Worm (Caenorhabditis elegans) whole organism, L2 larva: Measurements from ENCODE around the gene ptr-18.
A peak's percentile ranks its signal among the peaks of the same experiment; 100 is the strongest.

Source experiments
- F13H6.1 ChIP-seq: sonication (generic microtip); optimal IDR thresholded peaks from 2 replicates; lab custom pipeline; 2016; ENCODE audit warnings: missing genetic modification characterization, missing compliant biosample characterization
- R02D3.7 ChIP-seq: fragments of 150-350 bp; optimal IDR thresholded peaks from 2 replicates; lab custom pipeline; 2014; ENCODE audit warnings: missing biosample characterization, missing genetic modification characterization
- Y55F3AM.14 ChIP-seq: fragments of 200-800 bp; sonication (Bioruptor generic); optimal IDR thresholded peaks from 2 replicates; lab custom pipeline; 2018; ENCODE audit warnings: mild to moderate bottlenecking, missing genetic modification characterization, missing compliant biosample characterization
- aly-2 ChIP-seq: fragments of 150-350 bp; optimal IDR thresholded peaks from 2 replicates; lab custom pipeline; 2014; ENCODE audit warnings: missing biosample characterization, missing genetic modification characterization
- ama-1 ChIP-seq: fragments of 150-350 bp; optimal IDR thresholded peaks from 2 replicates; lab custom pipeline; 2018; ENCODE audit warnings: inconsistent platforms
- ceh-16 ChIP-seq: fragments of 150-350 bp; optimal IDR thresholded peaks from 2 replicates; lab custom pipeline; 2014; ENCODE audit warnings: missing biosample characterization, missing genetic modification characterization
- crh-2 ChIP-seq: sonication (generic microtip); optimal IDR thresholded peaks from 2 replicates; lab custom pipeline; 2017; ENCODE audit warnings: missing biosample characterization, missing genetic modification characterization
- dmd-4 ChIP-seq: sonication (generic microtip); optimal IDR thresholded peaks from 2 replicates; lab custom pipeline; 2017; ENCODE audit warnings: missing biosample characterization, missing genetic modification characterization
- egl-27 ChIP-seq: sonication (generic microtip); optimal IDR thresholded peaks from 3 replicates; lab custom pipeline; 2017; ENCODE audit warnings: missing biosample characterization, missing genetic modification reagents, missing genetic modification characterization
- elt-1 ChIP-seq: fragments of 150-350 bp; optimal IDR thresholded peaks from 2 replicates; lab custom pipeline; 2014; ENCODE audit warnings: missing biosample characterization, missing genetic modification characterization
- elt-3 ChIP-seq: sonication (generic microtip); optimal IDR thresholded peaks from 2 replicates; lab custom pipeline; 2017; ENCODE audit warnings: missing biosample characterization, missing genetic modification characterization
- fos-1 ChIP-seq: fragments of 150-350 bp; optimal IDR thresholded peaks from 2 replicates; lab custom pipeline; 2014; ENCODE audit warnings: missing biosample characterization, missing genetic modification characterization
- gmeb-1 ChIP-seq: fragments of 150-350 bp; optimal IDR thresholded peaks from 2 replicates; lab custom pipeline; 2014; ENCODE audit warnings: missing biosample characterization, missing genetic modification characterization
- lin-13 ChIP-seq: fragments of 150-350 bp; optimal IDR thresholded peaks from 2 replicates; lab custom pipeline; 2014; ENCODE audit warnings: missing biosample characterization, missing genetic modification reagents, missing genetic modification characterization
- mab-5 ChIP-seq: fragments of 150-350 bp; optimal IDR thresholded peaks from 2 replicates; lab custom pipeline; 2014; ENCODE audit warnings: missing biosample characterization, missing genetic modification characterization
- mbf-1 ChIP-seq: sonication (generic microtip); optimal IDR thresholded peaks from 2 replicates; lab custom pipeline; 2017; ENCODE audit warnings: missing biosample characterization, missing genetic modification characterization
- mdl-1 ChIP-seq, 2 experiments: fragments of 150-350 bp in 1 of 2; sonication (generic microtip) in 1 of 2; optimal IDR thresholded peaks; 2 replicates each; lab custom pipeline; 2017; ENCODE audit warnings: missing biosample characterization in 2 of 2, missing genetic modification characterization in 2 of 2
- nhr-10 ChIP-seq: sonication (generic microtip); optimal IDR thresholded peaks from 2 replicates; lab custom pipeline; 2017; ENCODE audit warnings: missing biosample characterization, missing genetic modification characterization
- nhr-11 ChIP-seq: fragments of 150-350 bp; optimal IDR thresholded peaks from 2 replicates; lab custom pipeline; 2014; ENCODE audit warnings: missing biosample characterization, missing genetic modification characterization
- nhr-12 ChIP-seq: fragments of 150-350 bp; optimal IDR thresholded peaks from 2 replicates; lab custom pipeline; 2014; ENCODE audit warnings: missing biosample characterization, missing genetic modification characterization
- nhr-129 ChIP-seq: fragments of 150-350 bp; optimal IDR thresholded peaks from 2 replicates; lab custom pipeline; 2014; ENCODE audit warnings: missing biosample characterization, missing genetic modification characterization
- nhr-21 ChIP-seq: fragments of 150-350 bp; optimal IDR thresholded peaks from 2 replicates; lab custom pipeline; 2014; ENCODE audit warnings: missing biosample characterization, missing genetic modification characterization
- nhr-23 ChIP-seq: fragments of 150-350 bp; optimal IDR thresholded peaks from 2 replicates; lab custom pipeline; 2014; ENCODE audit warnings: missing biosample characterization, missing genetic modification reagents, missing genetic modification characterization
- nhr-237 ChIP-seq: fragments of 150-350 bp; optimal IDR thresholded peaks from 2 replicates; lab custom pipeline; 2014; ENCODE audit warnings: missing biosample characterization, missing genetic modification characterization
- nhr-25 ChIP-seq: fragments of 150-350 bp; sonication (generic microtip); optimal IDR thresholded peaks from 3 replicates; lab custom pipeline; 2014; ENCODE audit warnings: missing biosample characterization, missing genetic modification characterization
- nhr-6 ChIP-seq: fragments of 150-350 bp; optimal IDR thresholded peaks from 2 replicates; lab custom pipeline; 2014; ENCODE audit warnings: missing biosample characterization, missing genetic modification characterization
- nhr-77 ChIP-seq: fragments of 150-350 bp; optimal IDR thresholded peaks from 2 replicates; lab custom pipeline; 2014; ENCODE audit warnings: missing biosample characterization, missing genetic modification characterization
- skn-1 ChIP-seq: sonication (generic microtip); optimal IDR thresholded peaks from 2 replicates; lab custom pipeline; 2017; ENCODE audit warnings: missing biosample characterization, missing genetic modification characterization
- sma-3 ChIP-seq: sonication (generic microtip); optimal IDR thresholded peaks from 2 replicates; lab custom pipeline; 2016; ENCODE audit warnings: missing genetic modification reagents, missing genetic modification characterization, missing compliant biosample characterization
- sma-9 ChIP-seq, 2 experiments: fragments of 150-350 bp in 1 of 2; sonication (generic microtip) in 1 of 2; optimal IDR thresholded peaks; 2 replicates each; lab custom pipeline; 2014 to 2016; ENCODE audit warnings: missing genetic modification characterization in 2 of 2, mild to moderate bottlenecking in 1 of 2, missing biosample characterization in 1 of 2, missing compliant biosample characterization in 1 of 2, missing genetic modification reagents in 1 of 2, moderate library complexity in 1 of 2
- snpc-4 ChIP-seq: fragments of 150-350 bp; optimal IDR thresholded peaks from 2 replicates; lab custom pipeline; 2014; ENCODE audit warnings: missing biosample characterization, missing genetic modification characterization
- unc-55 ChIP-seq: fragments of 150-350 bp; sonication (generic microtip); optimal IDR thresholded peaks from 3 replicates; lab custom pipeline; 2014; ENCODE audit warnings: missing biosample characterization, missing genetic modification reagents, missing genetic modification characterization
- zag-1 ChIP-seq: fragments of 150-350 bp; optimal IDR thresholded peaks from 2 replicates; lab custom pipeline; 2014; ENCODE audit warnings: missing biosample characterization, missing genetic modification characterization
- ztf-1 ChIP-seq: fragments of 200-800 bp; sonication (Bioruptor generic); conservative IDR thresholded peaks from 2 replicates; pipeline ENCODE4 v1.3.6; 2022; ENCODE audit warnings: missing genetic modification characterization, missing compliant biosample characterization
- ztf-4 ChIP-seq: fragments of 150-350 bp; optimal IDR thresholded peaks from 2 replicates; lab custom pipeline; 2014; ENCODE audit warnings: missing biosample characterization, missing genetic modification characterization

The ptr-18 gene

ce11 chrII:12969622-12970021 is 4.3 kb downstream of the ptr-18 start, which contains the start of gene Y38F1A.4:
Gene Y38F1A.4, minus strand, starts transcription at chrII:12969722.
- TF ChIP-seq nhr-129 (tag; lab: Kevin White, UChicago) (no peak), unc-55 (GFP tag; lab: Kevin White, UChicago) (no peak)

ce11 chrII:12978658-12979057 is 13.3 kb downstream of the ptr-18 start:
- TF ChIP-seq fos-1 (tag; lab: Kevin White, UChicago) = no peak
- no peak for TF ChIP-seq ztf-4 (tag; lab: Kevin White, UChicago)
- TF ChIP-seq mdl-1 (tag; optimal IDR thresholded peaks at IDR 0.05; lab: Kevin White, UChicago) = no peak
- TF ChIP-seq snpc-4 = no peak
- no peak for TF ChIP-seq zag-1 (tag; lab: Kevin White, UChicago)
- no peak for TF ChIP-seq egl-27
- no peak for TF ChIP-seq mab-5 (tag; lab: Kevin White, UChicago)
- TF ChIP-seq ama-1 (lab: Kevin White, UChicago) = no peak
- no peak for TF ChIP-seq nhr-11
- no peak for TF ChIP-seq nhr-25 (tag; lab: Kevin White, UChicago)
- no peak for TF ChIP-seq nhr-23 (tag; lab: Kevin White, UChicago)
- TF ChIP-seq nhr-129 (tag; lab: Kevin White, UChicago) = no peak
- no peak for TF ChIP-seq dmd-4
- TF ChIP-seq nhr-77 (tag; lab: Kevin White, UChicago) = no peak
- TF ChIP-seq lin-13 (GFP tag; lab: Kevin White, UChicago) = no peak
- no peak for TF ChIP-seq nhr-12 (tag; lab: Kevin White, UChicago)
- no peak for TF ChIP-seq skn-1
- no peak for TF ChIP-seq Y55F3AM.14 (GFP tag; lab: Kevin White, UChicago)
- no peak for TF ChIP-seq aly-2 (tag; lab: Kevin White, UChicago)

ce11 chrII:12980212-12980611 is 14.9 kb downstream of the ptr-18 start, which contains the start of gene cyd-1:
Gene cyd-1, plus strand, starts transcription at chrII:12980591.
- TF ChIP-seq fos-1 (tag; lab: Kevin White, UChicago) (peak; percentile 69), nhr-23 (tag; lab: Kevin White, UChicago) (no peak), crh-2 (tag; lab: Kevin White, UChicago) (peak; percentile 54), nhr-21 (tag; lab: Kevin White, UChicago) (no peak), mbf-1 (tag; lab: Kevin White, UChicago) (no peak), sma-9 (GFP tag; optimal IDR thresholded peaks at IDR 0.05; lab: Kevin White, UChicago) (peak; percentile 57), sma-9 (tag; optimal IDR thresholded peaks at IDR 0.05; lab: Kevin White, UChicago) (no peak), nhr-12 (tag; lab: Kevin White, UChicago) (no peak), mab-5 (tag; lab: Kevin White, UChicago) (no peak), sma-3 (GFP tag; lab: Kevin White, UChicago) (peak; percentile 9), nhr-77 (tag; lab: Kevin White, UChicago) (no peak), F13H6.1 (peak; percentile 41), ztf-4 (tag; lab: Kevin White, UChicago) (no peak)

- TF ChIP-seq snpc-4 (no peak), aly-2 (tag; lab: Kevin White, UChicago) (no peak), nhr-6 (tag; lab: Kevin White, UChicago) (no peak), gmeb-1 (tag; lab: Kevin White, UChicago) (peak; percentile 18), nhr-129 (tag; lab: Kevin White, UChicago) (no peak), elt-1 (tag; lab: Kevin White, UChicago) (peak; percentile 71), nhr-237 (tag; lab: Kevin White, UChicago) (no peak), fos-1 (tag; lab: Kevin White, UChicago) (no peak), sma-3 (GFP tag; lab: Kevin White, UChicago) (no peak), zag-1 (tag; lab: Kevin White, UChicago) (no peak), ztf-1 (GFP tag; lab: Robert Waterston, UW) (no peak), ceh-16 (tag; lab: Kevin White, UChicago) (peak; percentile 92), sma-9 (GFP tag; optimal IDR thresholded peaks at IDR 0.05; lab: Kevin White, UChicago) (peak; percentile 5), sma-9 (tag; optimal IDR thresholded peaks at IDR 0.05; lab: Kevin White, UChicago) (no peak), egl-27 (peak; percentile 22)
Measured at ce11 chrII:12981980-12982575, 16.7 kb downstream of the ptr-18 start.

- TF ChIP-seq elt-3 (no peak), fos-1 (tag; lab: Kevin White, UChicago) (peak; percentile 10), R02D3.7 (tag; lab: Kevin White, UChicago) (no peak), nhr-10 (tag; lab: Kevin White, UChicago) (no peak)
Measured at ce11 chrII:12982830-12983229, 17.5 kb downstream of the ptr-18 start.
